Worm (Caenorhabditis elegans) whole organism, late embryonic: ENCODE data around the gene T13C5.6.

Experiments
- C08G9.2 ChIP-seq: sonication (generic microtip); optimal IDR thresholded peaks from 2 replicates; lab custom pipeline; 2016; ENCODE audit warnings: mild to moderate bottlenecking, missing genetic modification characterization, moderate library complexity, missing compliant biosample characterization
- C38D4.7 ChIP-seq: fragments of 200-800 bp; sonication (Bioruptor generic); optimal IDR thresholded peaks from 2 replicates; lab custom pipeline; 2018; ENCODE audit warnings: mild to moderate bottlenecking, missing genetic modification characterization, moderate library complexity, missing compliant biosample characterization
- F13H6.1 ChIP-seq: sonication (generic microtip); optimal IDR thresholded peaks from 2 replicates; lab custom pipeline; 2016; ENCODE audit warnings: missing genetic modification characterization, missing compliant biosample characterization
- K02D7.2 ChIP-seq: sonication (generic microtip); optimal IDR thresholded peaks from 2 replicates; lab custom pipeline; 2017; ENCODE audit warnings: mild to moderate bottlenecking, missing genetic modification characterization, missing compliant biosample characterization
- K09A11.1 ChIP-seq: sonication (generic microtip); optimal IDR thresholded peaks from 2 replicates; lab custom pipeline; 2017; ENCODE audit warnings: antibody characterized with exemption, mild to moderate bottlenecking, missing genetic modification characterization, missing compliant biosample characterization; ENCODE audit not compliant: insufficient read depth
- T23F11.4 ChIP-seq: fragments of 200-800 bp; sonication (Bioruptor generic); optimal IDR thresholded peaks from 2 replicates; lab custom pipeline; 2018; ENCODE audit warnings: mild to moderate bottlenecking, missing genetic modification characterization, missing compliant biosample characterization
- Y22D7AL.16 ChIP-seq: sonication (generic microtip); optimal IDR thresholded peaks from 2 replicates; lab custom pipeline; 2016; ENCODE audit warnings: missing genetic modification characterization, missing compliant biosample characterization
- ahr-1 ChIP-seq: sonication (generic microtip); optimal IDR thresholded peaks from 2 replicates; lab custom pipeline; 2016; ENCODE audit warnings: missing genetic modification characterization, missing compliant biosample characterization
- ama-1 ChIP-seq: fragments of 150-350 bp; optimal IDR thresholded peaks from 2 replicates; lab custom pipeline; 2014
- ceh-14 ChIP-seq: sonication (generic microtip); optimal IDR thresholded peaks from 2 replicates; lab custom pipeline; 2016; ENCODE audit warnings: missing genotype, missing genetic modification characterization, missing compliant biosample characterization
- ceh-18 ChIP-seq: sonication (generic microtip); optimal IDR thresholded peaks from 2 replicates; lab custom pipeline; 2016; ENCODE audit warnings: missing genetic modification characterization, missing compliant biosample characterization
- ceh-24 ChIP-seq: sonication (generic microtip); optimal IDR thresholded peaks from 2 replicates; lab custom pipeline; 2016; ENCODE audit warnings: mild to moderate bottlenecking, missing genetic modification characterization, missing compliant biosample characterization
- ceh-30 ChIP-seq: fragments of 150-350 bp; optimal IDR thresholded peaks from 2 replicates; lab custom pipeline; 2014; ENCODE audit warnings: missing biosample characterization, missing genetic modification characterization
- ceh-31 ChIP-seq: sonication (generic microtip); optimal IDR thresholded peaks from 2 replicates; lab custom pipeline; 2016; ENCODE audit warnings: missing genetic modification characterization, missing compliant biosample characterization
- ceh-34 ChIP-seq: sonication (generic microtip); optimal IDR thresholded peaks from 2 replicates; lab custom pipeline; 2016; ENCODE audit warnings: mild to moderate bottlenecking, missing genetic modification characterization, missing compliant biosample characterization
- ceh-45 ChIP-seq: fragments of 200-800 bp; sonication (Bioruptor generic); IDR thresholded peaks from 2 replicates; pipeline ENCODE4 v1.3.6; 2022; ENCODE audit warnings: missing genetic modification reagents, missing genetic modification characterization, missing compliant biosample characterization
- che-1 ChIP-seq: sonication (generic microtip); optimal IDR thresholded peaks from 2 replicates; lab custom pipeline; 2016; ENCODE audit warnings: mild to moderate bottlenecking, missing genetic modification characterization, missing compliant biosample characterization
- dve-1 ChIP-seq: sonication (generic microtip); optimal IDR thresholded peaks from 2 replicates; lab custom pipeline; 2017; ENCODE audit warnings: antibody characterized with exemption, mild to moderate bottlenecking, missing genetic modification characterization, missing compliant biosample characterization
- ets-4 ChIP-seq: sonication (generic microtip); optimal IDR thresholded peaks from 2 replicates; lab custom pipeline; 2016; ENCODE audit warnings: missing genetic modification characterization, missing compliant biosample characterization
- eyg-1 ChIP-seq: sonication (generic microtip); optimal IDR thresholded peaks from 2 replicates; lab custom pipeline; 2016; ENCODE audit warnings: missing genotype, missing genetic modification characterization, missing compliant biosample characterization
- fkh-6 ChIP-seq: sonication (generic microtip); optimal IDR thresholded peaks from 2 replicates; lab custom pipeline; 2016; ENCODE audit warnings: missing genetic modification characterization, missing compliant biosample characterization
- gmeb-2 ChIP-seq: sonication (generic microtip); optimal IDR thresholded peaks from 2 replicates; lab custom pipeline; 2016; ENCODE audit warnings: missing genetic modification characterization, inconsistent platforms, missing compliant biosample characterization
- hlh-30 ChIP-seq: sonication (generic microtip); optimal IDR thresholded peaks from 2 replicates; lab custom pipeline; 2017; ENCODE audit warnings: antibody characterized with exemption, missing genetic modification characterization, missing compliant biosample characterization; ENCODE audit not compliant: insufficient read depth
- hlh-6 ChIP-seq: sonication (generic microtip); optimal IDR thresholded peaks from 2 replicates; lab custom pipeline; 2016; ENCODE audit warnings: missing genotype, missing genetic modification characterization, missing compliant biosample characterization
- lin-11 ChIP-seq: fragments of 200-800 bp; sonication (Bioruptor generic); optimal IDR thresholded peaks from 2 replicates; lab custom pipeline; 2018; ENCODE audit warnings: mild to moderate bottlenecking, missing genetic modification characterization, missing compliant biosample characterization
- madf-2 ChIP-seq: sonication (generic microtip); optimal IDR thresholded peaks from 2 replicates; lab custom pipeline; 2017; ENCODE audit warnings: missing genetic modification characterization, missing compliant biosample characterization
- nfya-1 ChIP-seq: sonication (generic microtip); optimal IDR thresholded peaks from 2 replicates; lab custom pipeline; 2017; ENCODE audit warnings: missing genetic modification characterization, mild to moderate bottlenecking, missing compliant biosample characterization, antibody characterized with exemption, moderate library complexity
- nhr-11 ChIP-seq: fragments of 150-350 bp; optimal IDR thresholded peaks from 2 replicates; lab custom pipeline; 2014; ENCODE audit warnings: missing biosample characterization, missing genetic modification characterization
- npax-4 ChIP-seq: sonication (generic microtip); optimal IDR thresholded peaks from 2 replicates; lab custom pipeline; 2016; ENCODE audit warnings: missing genetic modification characterization, missing compliant biosample characterization
- pat-9 ChIP-seq: fragments of 200-800 bp; sonication (Bioruptor generic); optimal IDR thresholded peaks from 2 replicates; lab custom pipeline; 2018; ENCODE audit warnings: mild to moderate bottlenecking, missing genetic modification characterization, moderate library complexity, missing compliant biosample characterization
- pha-4 ChIP-seq: fragments of 150-350 bp; optimal IDR thresholded peaks from 2 replicates; lab custom pipeline; 2018; ENCODE audit warnings: missing biosample characterization, missing genetic modification reagents, missing genetic modification characterization
- pqm-1 ChIP-seq: sonication (generic microtip); optimal IDR thresholded peaks from 2 replicates; lab custom pipeline; 2016; ENCODE audit warnings: missing genetic modification characterization, missing compliant biosample characterization
- rnt-1 ChIP-seq: sonication (generic microtip); optimal IDR thresholded peaks from 2 replicates; lab custom pipeline; 2016; ENCODE audit warnings: missing genetic modification characterization, missing compliant biosample characterization
- sdc-2 ChIP-seq: sonication (generic microtip); optimal IDR thresholded peaks from 2 replicates; lab custom pipeline; 2016; ENCODE audit warnings: missing genotype, missing genetic modification characterization, missing compliant biosample characterization
- sox-4 ChIP-seq: sonication (generic microtip); optimal IDR thresholded peaks from 2 replicates; lab custom pipeline; 2017; ENCODE audit warnings: mild to moderate bottlenecking, missing genetic modification characterization, inconsistent platforms, missing compliant biosample characterization
- syd-9 ChIP-seq: sonication (generic microtip); optimal IDR thresholded peaks from 2 replicates; lab custom pipeline; 2016; ENCODE audit warnings: mild to moderate bottlenecking, missing genetic modification characterization, moderate library complexity, missing compliant biosample characterization
- tbx-2 ChIP-seq: sonication (generic microtip); optimal IDR thresholded peaks from 2 replicates; lab custom pipeline; 2016; ENCODE audit warnings: missing genetic modification characterization, missing compliant biosample characterization
- tbx-7 ChIP-seq: sonication (generic microtip); optimal IDR thresholded peaks from 2 replicates; lab custom pipeline; 2016; ENCODE audit warnings: missing genotype, missing genetic modification characterization, missing compliant biosample characterization
- ttx-3 ChIP-seq: sonication (generic microtip); optimal IDR thresholded peaks from 2 replicates; lab custom pipeline; 2016; ENCODE audit warnings: missing genetic modification reagents, missing genetic modification characterization, missing compliant biosample characterization
- unc-3 ChIP-seq, 2 experiments: fragments of 200-800 bp in 1 of 2; sonication (Bioruptor generic) in 1 of 2; sonication (generic microtip) in 1 of 2; conservative IDR thresholded peaks in 1 of 2; optimal IDR thresholded peaks in 1 of 2; 2 replicates each; pipeline versions ENCODE4 v1.3.6 to Lab custom; 2016 to 2022; ENCODE audit warnings: missing compliant biosample characterization in 2 of 2, missing genetic modification characterization in 2 of 2, missing genetic modification reagents in 1 of 2
- unc-42 ChIP-seq: sonication (generic microtip); optimal IDR thresholded peaks from 2 replicates; lab custom pipeline; 2016; ENCODE audit warnings: missing genotype, missing genetic modification characterization, missing compliant biosample characterization
- unc-55 ChIP-seq: sonication (generic microtip); optimal IDR thresholded peaks from 2 replicates; lab custom pipeline; 2017; ENCODE audit warnings: missing biosample characterization, missing genetic modification reagents, missing genetic modification characterization
- unc-86 ChIP-seq: sonication (generic microtip); optimal IDR thresholded peaks from 2 replicates; lab custom pipeline; 2016; ENCODE audit warnings: missing genetic modification characterization, missing compliant biosample characterization
- zip-5 ChIP-seq: sonication (generic microtip); optimal IDR thresholded peaks from 2 replicates; lab custom pipeline; 2016; ENCODE audit warnings: missing genetic modification characterization, missing compliant biosample characterization

T13C5.6 gene

ce11 chrX:6235443-6235842, 28.0 kb upstream of the T13C5.6 start, which contains the start of gene hsp-43:
hsp-43 (minus strand) TSS chrX:6235543.
- TF ChIP-seq ceh-14 (tag; lab: Kevin White, UChicago) (no peak), unc-3 (GFP tag; conservative IDR thresholded peaks at IDR 0.05; lab: Robert Waterston, UW) (no peak), unc-3 (tag; optimal IDR thresholded peaks at IDR 0.05; lab: Kevin White, UChicago) (no peak), Y22D7AL.16 (tag; lab: Kevin White, UChicago) (no peak), ceh-45 (no peak), zip-5 (tag; lab: Kevin White, UChicago) (no peak), pqm-1 (tag; lab: Kevin White, UChicago) (no peak), gmeb-2 (tag; lab: Kevin White, UChicago) (no peak), ceh-24 (tag; lab: Kevin White, UChicago) (no peak), nhr-11 (tag; lab: Kevin White, UChicago) (no peak), pha-4 (tag; lab: Kevin White, UChicago) (no peak), madf-2 (tag; lab: Kevin White, UChicago) (no peak), lin-11 (tag; lab: Kevin White, UChicago) (no peak), syd-9 (tag; lab: Kevin White, UChicago) (no peak), ama-1 (lab: Kevin White, UChicago) (no peak), sox-4 (no peak), tbx-2 (tag; lab: Kevin White, UChicago) (no peak), eyg-1 (tag; lab: Kevin White, UChicago) (no peak), fkh-6 (tag; lab: Kevin White, UChicago) (no peak), ceh-31 (no peak), hlh-30 (tag; lab: Kevin White, UChicago) (no peak)

ce11 chrX:6232998-6233626, 25.6 kb upstream of the T13C5.6 start, which contains the start of gene C14F11.4:
C14F11.4 (minus strand) TSS chrX:6233048.
- TF ChIP-seq ceh-30 (tag; lab: Kevin White, UChicago) (no peak), K02D7.2 (no peak), ttx-3 (tag; lab: Kevin White, UChicago) (no peak), tbx-2 (tag; lab: Kevin White, UChicago) (no peak), ceh-34 (tag; lab: Kevin White, UChicago) (no peak), K09A11.1 (tag; lab: Kevin White, UChicago) (no peak), tbx-7 (tag; lab: Kevin White, UChicago) (no peak), syd-9 (tag; lab: Kevin White, UChicago) (no peak), pat-9 (tag; lab: Kevin White, UChicago) (no peak), zip-5 (tag; lab: Kevin White, UChicago) (no peak), C38D4.7 (GFP tag; lab: Kevin White, UChicago) (no peak), F13H6.1 (tag; lab: Kevin White, UChicago) (no peak), hlh-30 (tag; lab: Kevin White, UChicago) (no peak)

ce11 chrX:6230669-6231068, 23.2 kb upstream of the T13C5.6 start, which contains the start of gene lite-1:
lite-1 (minus strand) TSS chrX:6230769.
- TF ChIP-seq che-1 (tag; lab: Kevin White, UChicago) (no peak), nfya-1 (tag; lab: Kevin White, UChicago) (no peak), unc-86 (tag; lab: Kevin White, UChicago) (no peak), T23F11.4 (GFP tag; lab: Kevin White, UChicago) (no peak), unc-42 (no peak)

- TF ChIP-seq sox-4, result no peak
- no peak for TF ChIP-seq ceh-45
- TF ChIP-seq che-1 (tag; lab: Kevin White, UChicago), result no peak
- TF ChIP-seq ttx-3 (tag; lab: Kevin White, UChicago), result no peak
- TF ChIP-seq ceh-14 (tag; lab: Kevin White, UChicago), result no peak
- no peak for TF ChIP-seq C08G9.2 (tag; lab: Kevin White, UChicago)
- TF ChIP-seq ceh-18 (tag; lab: Kevin White, UChicago), result no peak
- no peak for TF ChIP-seq tbx-7 (tag; lab: Kevin White, UChicago)
- no peak for TF ChIP-seq ahr-1 (tag; lab: Kevin White, UChicago)
- no peak for TF ChIP-seq gmeb-2 (tag; lab: Kevin White, UChicago)
- TF ChIP-seq hlh-6 (tag; lab: Kevin White, UChicago), result no peak
- TF ChIP-seq ets-4, result no peak
- no peak for TF ChIP-seq npax-4 (tag; lab: Kevin White, UChicago)
- TF ChIP-seq unc-55 (GFP tag; lab: Kevin White, UChicago), result peak; percentile 95
- no peak for TF ChIP-seq K02D7.2
- TF ChIP-seq unc-3 (GFP tag; conservative IDR thresholded peaks at IDR 0.05; lab: Robert Waterston, UW), result no peak
- no peak for TF ChIP-seq unc-3 (tag; optimal IDR thresholded peaks at IDR 0.05; lab: Kevin White, UChicago)
- peak; percentile 6 for TF ChIP-seq sdc-2 (tag; lab: Kevin White, UChicago)
- peak; percentile 11 for TF ChIP-seq rnt-1
- no peak for TF ChIP-seq dve-1 (tag; lab: Kevin White, UChicago)
- TF ChIP-seq hlh-30 (tag; lab: Kevin White, UChicago), result no peak
- no peak for TF ChIP-seq eyg-1 (tag; lab: Kevin White, UChicago)
These were observed 17.4 kb upstream of the T13C5.6 start for ce11 chrX:6224841-6225240.
